Worm (Caenorhabditis elegans): Measurements from ENCODE around the gene rab-6.1.

The rab-6.1 gene

DNA sequence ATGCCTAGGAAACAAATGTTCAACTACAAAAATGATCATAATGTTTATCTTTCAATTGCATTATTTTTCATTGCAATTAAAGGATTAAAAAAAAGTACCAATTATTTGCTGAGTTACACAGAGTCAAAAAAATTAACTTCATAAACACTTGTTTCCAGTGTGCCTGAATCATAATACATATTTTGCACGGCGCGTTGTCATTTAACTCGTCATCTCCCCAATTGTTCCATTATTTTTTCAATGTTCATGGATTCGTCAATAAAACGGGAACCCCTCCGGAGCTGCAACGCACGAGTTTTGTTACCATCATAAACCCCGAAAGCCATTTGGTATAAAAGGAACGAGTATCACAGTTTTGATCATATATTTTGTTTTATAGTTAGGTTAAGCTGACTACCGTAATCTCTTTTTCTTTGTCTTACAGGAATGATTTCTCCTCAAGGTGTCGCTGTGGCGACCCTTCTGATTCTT lies 11.5 kb upstream of the rab-6.1 start, which contains the start of gene F59B2.12:
Gene F59B2.12 (plus strand): TSS at position 421 of the 471 bp plus-strand sequence.
- TF ChIP-seq mdl-1 (tag; optimal IDR thresholded peaks at IDR 0.05) (no peak), unc-39 (tag; optimal IDR thresholded peaks at IDR 0.05) (no peak), elt-3 (tag; optimal IDR thresholded peaks at IDR 0.05) (no peak), aly-2 (tag; optimal IDR thresholded peaks at IDR 0.05) (no peak)

DNA sequence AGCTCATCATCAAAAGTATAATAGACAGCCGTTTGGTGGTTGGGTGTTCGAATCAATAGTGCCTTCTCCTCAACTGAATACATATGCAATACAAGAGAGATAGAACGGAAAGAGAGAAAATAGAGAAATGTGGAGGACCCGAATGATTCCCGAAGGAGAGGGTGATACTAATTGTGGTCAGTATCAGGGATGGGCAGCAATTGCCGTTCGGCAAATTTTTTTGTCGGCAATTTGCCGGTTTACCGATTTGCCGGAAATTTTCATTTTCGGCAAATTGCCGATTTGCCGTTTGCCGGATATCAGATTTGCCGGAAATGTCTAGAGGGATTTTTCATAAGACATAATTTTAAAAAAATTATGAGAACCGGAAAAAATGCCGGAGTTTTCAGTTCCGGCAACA lies 6.6 kb upstream of the rab-6.1 start, which contains the start of gene F59B2.9:
Gene F59B2.9 (minus strand): TSS at position 101 of the 400 bp plus-strand sequence.
- TF ChIP-seq nhr-11 (tag; optimal IDR thresholded peaks at IDR 0.05) (no peak), pha-4 (tag; optimal IDR thresholded peaks at IDR 0.05) (no peak), egl-27 (tag; optimal IDR thresholded peaks at IDR 0.05) (no peak), skn-1 (tag; optimal IDR thresholded peaks at IDR 0.05) (no peak), elt-2 (tag; optimal IDR thresholded peaks at IDR 0.05) (no peak), R02D3.7 (tag; optimal IDR thresholded peaks at IDR 0.05) (no peak), nhr-25 (tag; optimal IDR thresholded peaks at IDR 0.05) (no peak), nhr-237 (tag; optimal IDR thresholded peaks at IDR 0.05) (no peak), jun-1 (tag; optimal IDR thresholded peaks at IDR 0.05) (no peak), zag-1 (tag; optimal IDR thresholded peaks at IDR 0.05) (no peak), ceh-28 (tag; optimal IDR thresholded peaks at IDR 0.05) (no peak), aly-2 (tag; optimal IDR thresholded peaks at IDR 0.05) (no peak), eor-1 (tag; optimal IDR thresholded peaks at IDR 0.05) (no peak), mdl-1 (tag; optimal IDR thresholded peaks at IDR 0.05) (no peak), daf-12 (tag; optimal IDR thresholded peaks at IDR 0.05) (no peak), elt-1 (tag; optimal IDR thresholded peaks at IDR 0.05) (no peak), fos-1 (tag; optimal IDR thresholded peaks at IDR 0.05) (no peak)

DNA sequence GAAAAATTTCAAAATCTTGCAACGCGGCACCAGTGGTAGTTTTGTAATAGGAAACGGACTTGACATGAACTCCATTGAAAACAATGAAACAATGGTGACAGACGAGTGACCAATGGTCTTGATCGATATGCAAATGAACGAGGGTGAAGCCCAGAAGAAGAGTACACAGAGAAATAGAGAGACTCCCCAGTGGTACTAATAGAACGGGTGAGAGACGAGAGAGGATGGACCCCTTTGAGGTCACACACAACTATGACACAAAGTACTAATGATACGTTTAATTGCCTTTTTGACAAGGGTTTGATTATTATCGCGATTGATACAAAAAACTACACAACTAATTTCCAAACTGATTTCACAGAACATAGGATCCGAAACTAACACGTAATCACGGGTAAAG lies 4.3 kb upstream of the rab-6.1 start, which contains the start of gene F59B2.8:
Gene F59B2.8 (minus strand): TSS at position 151 of the 400 bp plus-strand sequence.
- TF ChIP-seq nhr-12 (tag; optimal IDR thresholded peaks at IDR 0.05) (no peak), mml-1 (tag; optimal IDR thresholded peaks at IDR 0.05) (no peak), fos-1 (tag; optimal IDR thresholded peaks at IDR 0.05) (no peak), ceh-82 (tag; optimal IDR thresholded peaks at IDR 0.05) (no peak)

DNA sequence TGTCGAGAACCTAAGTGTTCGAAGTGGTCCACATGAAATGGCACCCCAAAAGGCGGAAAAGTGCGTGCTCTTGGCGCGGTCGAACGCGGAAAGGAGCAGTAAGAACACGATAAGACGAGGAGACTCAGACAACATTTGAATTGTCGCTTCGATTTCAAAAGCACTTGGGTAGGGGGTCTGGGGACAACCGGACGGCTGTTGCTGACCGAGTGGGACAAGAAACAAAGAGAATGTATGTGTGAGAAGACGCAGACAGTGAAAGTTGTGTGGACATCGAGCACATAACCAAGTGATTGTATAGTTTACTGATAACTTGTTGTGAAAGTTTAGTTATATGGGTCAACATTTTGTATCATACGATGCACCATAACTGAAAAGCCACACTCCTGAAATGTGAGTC lies 1.4 kb upstream of the rab-6.1 start:
- TF ChIP-seq daf-12 (tag; optimal IDR thresholded peaks at IDR 0.05) (no peak), lin-39 (tag; optimal IDR thresholded peaks at IDR 0.05) (peak; percentile 39), pqm-1 (tag; optimal IDR thresholded peaks at IDR 0.05) (peak; percentile 53), nfya-1 (tag; optimal IDR thresholded peaks at IDR 0.05; ENCODE audit: insufficient read depth) (peak; percentile 12), nhr-76 (tag; optimal IDR thresholded peaks at IDR 0.05) (no peak), egl-5 (tag; optimal IDR thresholded peaks at IDR 0.05) (peak; percentile 27), pha-4 (tag; optimal IDR thresholded peaks at IDR 0.05) (peak; percentile 70), elt-2 (tag; optimal IDR thresholded peaks at IDR 0.05) (peak; percentile 61), nhr-12 (tag; optimal IDR thresholded peaks at IDR 0.05) (no peak), ceh-16 (tag; optimal IDR thresholded peaks at IDR 0.05) (no peak)

DNA sequence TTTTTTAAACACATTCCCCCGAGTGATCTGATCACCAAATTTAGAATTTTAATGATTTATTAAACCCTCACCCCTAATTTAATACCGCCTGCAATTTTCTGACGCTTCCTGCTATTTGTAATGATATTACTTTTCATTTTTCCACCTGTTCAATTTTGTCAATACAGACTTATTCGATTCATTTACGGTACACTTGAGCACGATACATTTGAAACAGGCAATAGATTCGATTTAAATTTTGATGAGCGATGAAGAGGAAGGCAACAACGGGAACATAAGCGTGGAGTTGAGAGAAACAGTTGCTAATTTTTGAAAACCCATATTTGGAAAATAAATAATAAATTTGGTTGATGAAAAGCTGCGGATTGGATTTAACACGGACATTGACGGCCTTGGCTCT lies 1.1 kb downstream of the rab-6.1 start:
- TF ChIP-seq ztf-4 (tag; optimal IDR thresholded peaks at IDR 0.05) (no peak), mml-1 (tag; optimal IDR thresholded peaks at IDR 0.05) (no peak), fkh-2 (tag; optimal IDR thresholded peaks at IDR 0.05) (no peak), ZK546.5 (tag; optimal IDR thresholded peaks at IDR 0.05) (no peak), nhr-76 (tag; optimal IDR thresholded peaks at IDR 0.05) (no peak), tbx-2 (tag; optimal IDR thresholded peaks at IDR 0.05) (no peak), ama-1 (optimal IDR thresholded peaks at IDR 0.05) (no peak), nhr-237 (tag; optimal IDR thresholded peaks at IDR 0.05) (no peak), lin-39 (tag; optimal IDR thresholded peaks at IDR 0.05) (no peak)

DNA sequence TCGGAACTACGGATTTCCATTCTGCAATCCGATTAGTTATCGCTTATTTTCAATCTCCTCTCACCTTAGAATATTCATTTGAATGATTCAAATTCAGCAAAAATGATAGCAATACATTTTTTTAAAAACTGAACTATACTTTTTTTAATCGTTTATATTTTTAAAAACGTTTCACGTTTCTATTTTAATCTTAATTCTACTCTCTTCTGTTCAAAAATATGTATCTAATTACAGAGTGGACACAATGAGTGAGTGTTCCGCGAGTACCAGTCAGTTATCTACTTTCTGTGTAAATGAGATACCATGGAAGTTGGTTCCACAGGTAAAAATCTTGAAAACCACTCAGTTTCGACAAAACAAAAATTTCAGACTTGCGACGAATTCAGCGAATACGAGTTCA lies 3.2 kb downstream of the rab-6.1 start, which contains the start of the genes F59B2.15 and zif-1:
Gene F59B2.15 (minus strand): TSS at position 101 of the 400 bp plus-strand sequence.
Gene zif-1 (plus strand): TSS at position 235 of the 400 bp plus-strand sequence.
- no peak for TF ChIP-seq ztf-11 (tag; optimal IDR thresholded peaks at IDR 0.05)
- no peak for TF ChIP-seq nfya-1 (tag; optimal IDR thresholded peaks at IDR 0.05; ENCODE audit: insufficient read depth)
- TF ChIP-seq mdl-1 (tag; optimal IDR thresholded peaks at IDR 0.05), result no peak
- no peak for TF ChIP-seq lin-15B (tag; optimal IDR thresholded peaks at IDR 0.05)
- no peak for TF ChIP-seq eor-1 (tag; optimal IDR thresholded peaks at IDR 0.05)
- no peak for TF ChIP-seq jun-1 (tag; optimal IDR thresholded peaks at IDR 0.05)
- TF ChIP-seq nhr-25 (tag; optimal IDR thresholded peaks at IDR 0.05), result no peak
- no peak for TF ChIP-seq elt-3 (tag; optimal IDR thresholded peaks at IDR 0.05)
- no peak for TF ChIP-seq egl-27 (tag; optimal IDR thresholded peaks at IDR 0.05)
- no peak for TF ChIP-seq unc-62 (GFP tag; optimal IDR thresholded peaks at IDR 0.05)

Data from whole organism, L3 larva.